Fruit fly (Drosophila melanogaster) whole organism, embryonic: ENCODE results near the gene ebd1.
A peak's percentile ranks its signal among the peaks of the same experiment; 100 is the strongest.

Experiments used
- Atf6 ChIP-seq: fragments of 200-800 bp; sonication (Bioruptor generic); IDR thresholded peaks from 2 replicates; pipeline ENCODE4 v1.3.6; 2022; ENCODE audit warnings: missing biosample characterization, missing genetic modification characterization
- CG10462 ChIP-seq: fragments of 200-800 bp; sonication (Bioruptor generic); optimal IDR thresholded peaks from 2 replicates; lab custom pipeline; 2016; ENCODE audit warnings: missing biosample characterization, missing genetic modification characterization
- CG10543 ChIP-seq: fragments of 200-800 bp; sonication (Bioruptor generic); optimal IDR thresholded peaks from 3 replicates; lab custom pipeline; 2017; ENCODE audit warnings: missing biosample characterization, mild to moderate bottlenecking, missing genetic modification characterization, moderate library complexity
- CG10654 ChIP-seq: fragments of 200-800 bp; sonication (Bioruptor generic); optimal IDR thresholded peaks from 2 replicates; lab custom pipeline; 2016; ENCODE audit warnings: missing biosample characterization, missing genetic modification characterization
- CG12219 ChIP-seq: fragments of 200-800 bp; sonication (Bioruptor generic); optimal IDR thresholded peaks from 3 replicates; lab custom pipeline; 2018; ENCODE audit warnings: missing biosample characterization, mild to moderate bottlenecking, missing genetic modification characterization
- CG12299 ChIP-seq: fragments of 200-800 bp; sonication (Bioruptor generic); optimal IDR thresholded peaks from 2 replicates; lab custom pipeline; 2018; ENCODE audit warnings: missing biosample characterization, mild to moderate bottlenecking, missing genetic modification characterization
- CG14965 ChIP-seq: fragments of 200-800 bp; sonication (Bioruptor generic); optimal IDR thresholded peaks from 2 replicates; lab custom pipeline; 2016; ENCODE audit warnings: missing biosample characterization, missing genetic modification characterization, borderline replicate concordance
- CG17186 ChIP-seq: fragments of 200-800 bp; sonication (Bioruptor generic); optimal IDR thresholded peaks from 3 replicates; lab custom pipeline; 2017; ENCODE audit warnings: missing biosample characterization, missing genetic modification reagents, missing genetic modification characterization
- CG17568 ChIP-seq: fragments of 200-800 bp; sonication (Bioruptor generic); optimal IDR thresholded peaks from 2 replicates; lab custom pipeline; 2018; ENCODE audit warnings: missing biosample characterization, mild to moderate bottlenecking, missing genetic modification characterization, moderate library complexity
- CG1792 ChIP-seq: fragments of 200-800 bp; sonication (Bioruptor generic); optimal IDR thresholded peaks from 2 replicates; lab custom pipeline; 2016; ENCODE audit warnings: missing biosample characterization, missing genetic modification characterization
- CG30020 ChIP-seq: fragments of 200-800 bp; optimal IDR thresholded peaks from 2 replicates; lab custom pipeline; 2019; ENCODE audit warnings: missing biosample characterization, mild to moderate bottlenecking, missing genetic modification characterization, moderate library complexity
- CG31441 ChIP-seq: fragments of 200-800 bp; sonication (Bioruptor generic); IDR thresholded peaks from 2 replicates; pipeline ENCODE4 v1.3.6; 2022; ENCODE audit warnings: missing biosample characterization, missing genetic modification characterization
- CG34422 ChIP-seq: fragments of 200-800 bp; sonication (Bioruptor generic); IDR thresholded peaks from 3 replicates; pipeline ENCODE4 v1.3.6; 2022; ENCODE audit warnings: missing biosample characterization, missing genetic modification characterization
- CG4328 ChIP-seq: fragments of 200-800 bp; sonication (Bioruptor generic); optimal IDR thresholded peaks from 3 replicates; lab custom pipeline; 2017; ENCODE audit warnings: missing biosample characterization, missing genetic modification reagents, missing genetic modification characterization
- CG4360 ChIP-seq: fragments of 200-800 bp; sonication (Bioruptor generic); IDR thresholded peaks from 2 replicates; pipeline ENCODE4 v1.3.6; 2022; ENCODE audit warnings: missing biosample characterization, missing genetic modification characterization
- CG4424 ChIP-seq: fragments of 200-800 bp; sonication (Bioruptor generic); optimal IDR thresholded peaks from 3 replicates; lab custom pipeline; 2016; ENCODE audit warnings: missing biosample characterization, missing genetic modification characterization
- CG6254 ChIP-seq: fragments of 200-800 bp; sonication (Bioruptor generic); optimal IDR thresholded peaks from 3 replicates; lab custom pipeline; 2017; ENCODE audit warnings: mild to moderate bottlenecking, missing biosample characterization, missing genetic modification reagents, missing genetic modification characterization
- CG8281 ChIP-seq: fragments of 200-800 bp; sonication (Bioruptor generic); optimal IDR thresholded peaks from 2 replicates; lab custom pipeline; 2018; ENCODE audit warnings: missing biosample characterization, mild to moderate bottlenecking, missing genetic modification characterization, moderate library complexity
- CG8359 ChIP-seq: fragments of 200-800 bp; sonication (Bioruptor generic); optimal IDR thresholded peaks from 2 replicates; lab custom pipeline; 2017; ENCODE audit warnings: missing biosample characterization, mild to moderate bottlenecking, missing genetic modification characterization, borderline replicate concordance
- CG8388 ChIP-seq: fragments of 200-800 bp; sonication (Bioruptor generic); optimal IDR thresholded peaks from 2 replicates; lab custom pipeline; 2019; ENCODE audit warnings: missing biosample characterization, mild to moderate bottlenecking, missing genetic modification characterization, moderate library complexity
- CHES-1-like ChIP-seq: fragments of 200-800 bp; sonication (Bioruptor generic); optimal IDR thresholded peaks from 2 replicates; lab custom pipeline; 2016; ENCODE audit warnings: missing biosample characterization, missing genetic modification characterization
- CrebB ChIP-seq: fragments of 200-800 bp; sonication (Bioruptor generic); optimal IDR thresholded peaks from 3 replicates; lab custom pipeline; 2018; ENCODE audit warnings: missing biosample characterization, mild to moderate bottlenecking, missing genetic modification characterization
- Dip3 ChIP-seq: fragments of 200-800 bp; sonication (Bioruptor generic); optimal IDR thresholded peaks from 3 replicates; lab custom pipeline; 2016; ENCODE audit warnings: missing biosample characterization, missing genetic modification characterization
- ERR ChIP-seq: fragments of 200-800 bp; sonication (Bioruptor generic); optimal IDR thresholded peaks from 2 replicates; lab custom pipeline; 2016; ENCODE audit warnings: missing biosample characterization, missing genetic modification characterization
- Fer1 ChIP-seq: fragments of 200-800 bp; sonication (Bioruptor generic); optimal IDR thresholded peaks from 2 replicates; lab custom pipeline; 2017; ENCODE audit warnings: missing biosample characterization, mild to moderate bottlenecking, missing genetic modification characterization
- Fer3 ChIP-seq: fragments of 200-800 bp; sonication (Bioruptor generic); optimal IDR thresholded peaks from 2 replicates; lab custom pipeline; 2018; ENCODE audit warnings: missing biosample characterization, mild to moderate bottlenecking, missing genetic modification characterization, moderate library complexity
- H2.0 ChIP-seq: fragments of 200-800 bp; sonication (Bioruptor generic); IDR thresholded peaks from 2 replicates; pipeline ENCODE4 v1.3.6; 2022; ENCODE audit warnings: missing biosample characterization, missing genetic modification characterization
- HLHmδ ChIP-seq: fragments of 200-800 bp; sonication (Bioruptor generic); optimal IDR thresholded peaks from 2 replicates; lab custom pipeline; 2018; ENCODE audit warnings: missing biosample characterization, mild to moderate bottlenecking, missing genetic modification characterization, moderate library complexity
- Lhr ChIP-seq: fragments of 200-800 bp; sonication (Bioruptor generic); optimal IDR thresholded peaks from 3 replicates; lab custom pipeline; 2017; ENCODE audit warnings: mild to moderate bottlenecking, missing biosample characterization, missing genetic modification reagents, missing genetic modification characterization
- MTF-1 ChIP-seq: fragments of 200-800 bp; sonication (Bioruptor generic); optimal IDR thresholded peaks from 2 replicates; lab custom pipeline; 2018; ENCODE audit warnings: missing biosample characterization, mild to moderate bottlenecking, missing genetic modification characterization, borderline replicate concordance
- Mes4 ChIP-seq: fragments of 200-800 bp; sonication (Bioruptor generic); optimal IDR thresholded peaks from 2 replicates; lab custom pipeline; 2016; ENCODE audit warnings: missing biosample characterization, missing genetic modification characterization
- Opbp ChIP-seq: fragments of 200-800 bp; sonication (Bioruptor generic); IDR thresholded peaks from 3 replicates; pipeline ENCODE4 v1.3.6; 2022; ENCODE audit warnings: missing biosample characterization, missing genetic modification characterization; ENCODE audit not compliant: partially characterized antibody
- amos ChIP-seq: fragments of 200-800 bp; sonication (Bioruptor generic); IDR thresholded peaks from 2 replicates; pipeline ENCODE4 v1.3.6; 2022; ENCODE audit warnings: missing biosample characterization, missing genetic modification characterization; ENCODE audit not compliant: partially characterized antibody
- ap ChIP-seq: fragments of 200-800 bp; sonication (Bioruptor generic); IDR thresholded peaks from 2 replicates; pipeline ENCODE4 v1.3.6; 2022; ENCODE audit warnings: missing biosample characterization, missing genetic modification characterization
- ara ChIP-seq: fragments of 200-800 bp; sonication (Bioruptor generic); IDR thresholded peaks from 2 replicates; pipeline ENCODE4 v1.3.6; 2022; ENCODE audit warnings: missing biosample characterization, missing genetic modification characterization
- ase ChIP-seq: fragments of 200-800 bp; sonication (Bioruptor generic); IDR thresholded peaks from 3 replicates; pipeline ENCODE4 v1.3.6; 2022; ENCODE audit warnings: missing biosample characterization, missing genetic modification characterization
- chif ChIP-seq, 2 experiments: fragments of 200-800 bp; sonication (Bioruptor generic); optimal IDR thresholded peaks; 3 replicates each; lab custom pipeline; 2016; ENCODE audit warnings: missing biosample characterization in 2 of 2, missing genetic modification characterization in 2 of 2
- en ChIP-seq: fragments of 200-800 bp; sonication (Bioruptor generic); optimal IDR thresholded peaks from 2 replicates; lab custom pipeline; 2016; ENCODE audit warnings: missing biosample characterization, missing genetic modification characterization
- fu2 ChIP-seq: fragments of 200-800 bp; sonication (Bioruptor generic); optimal IDR thresholded peaks from 2 replicates; lab custom pipeline; 2016; ENCODE audit warnings: missing biosample characterization, missing genetic modification characterization
- ham ChIP-seq: fragments of 200-800 bp; sonication (Bioruptor generic); IDR thresholded peaks from 2 replicates; pipeline ENCODE4 v1.3.6; 2022; ENCODE audit warnings: missing biosample characterization, missing genetic modification characterization
- lab ChIP-seq: fragments of 200-800 bp; sonication (Bioruptor generic); optimal IDR thresholded peaks from 3 replicates; lab custom pipeline; 2017; ENCODE audit warnings: missing biosample characterization, missing genetic modification characterization, mild to moderate bottlenecking, moderate library complexity, missing genetic modification reagents
- lov ChIP-seq, 2 experiments: fragments of 200-800 bp in 1 of 2; fragments of >200 bp in 1 of 2; sonication (Bioruptor generic) in 1 of 2; IDR thresholded peaks in 1 of 2; optimal IDR thresholded peaks in 1 of 2; 2 replicates in 1 of 2; 3 replicates in 1 of 2; pipeline versions ENCODE4 v1.3.6 to Lab custom; 2017 to 2022; ENCODE audit warnings: missing biosample characterization in 1 of 2, missing genetic modification characterization in 1 of 2
- mirr ChIP-seq: fragments of 200-800 bp; sonication (Bioruptor generic); optimal IDR thresholded peaks from 3 replicates; lab custom pipeline; 2018; ENCODE audit warnings: missing biosample characterization, mild to moderate bottlenecking, missing genetic modification characterization
- sc ChIP-seq, 3 experiments: fragments of >200 bp in 2 of 3; fragments of 200-800 bp in 1 of 3; sonication (Bioruptor generic) in 1 of 3; optimal IDR thresholded peaks; 2 replicates in 2 of 3; 3 replicates in 1 of 3; lab custom pipeline; 2017; ENCODE audit warnings: mild to moderate bottlenecking in 1 of 3, missing biosample characterization in 1 of 3, missing genetic modification characterization in 1 of 3, missing genetic modification reagents in 1 of 3
- sna ChIP-seq: fragments of 200-800 bp; sonication (Bioruptor generic); IDR thresholded peaks from 2 replicates; pipeline ENCODE4 v1.3.6; 2022; ENCODE audit warnings: missing biosample characterization, missing genetic modification characterization; ENCODE audit not compliant: partially characterized antibody
- sug ChIP-seq: fragments of 200-800 bp; optimal IDR thresholded peaks from 2 replicates; lab custom pipeline; 2019; ENCODE audit warnings: missing biosample characterization, mild to moderate bottlenecking, missing genetic modification characterization, moderate library complexity
- unc-4 ChIP-seq: fragments of 200-800 bp; sonication (Bioruptor generic); IDR thresholded peaks from 2 replicates; pipeline ENCODE4 v1.3.6; 2022; ENCODE audit warnings: missing biosample characterization, missing genetic modification characterization; ENCODE audit not compliant: partially characterized antibody
- zen ChIP-seq: fragments of 200-800 bp; sonication (Bioruptor generic); optimal IDR thresholded peaks from 3 replicates; lab custom pipeline; 2018; ENCODE audit warnings: missing biosample characterization, mild to moderate bottlenecking, missing genetic modification characterization, moderate library complexity

Gene ebd1

dm6 chr3L:680258-680657, 5.1 kb downstream of the ebd1 start, which contains the start of gene CG17129 (continued):
- TF ChIP-seq CHES-1-like (GFP tag; lab: Kevin White, UChicago) (peak; percentile 83), Mes4 (peak; percentile 72), CG8281 (tag; lab: Kevin White, UChicago) (no peak), lab (GFP tag; lab: Kevin White, UChicago) (peak; percentile 73), ase (GFP tag; lab: Robert Waterston, UW) (peak; percentile 72), CG4328 (GFP tag; lab: Kevin White, UChicago) (peak; percentile 69), amos (GFP tag; lab: Robert Waterston, UW) (peak; percentile 87), Fer3 (peak; percentile 71), CG10543 (GFP tag; lab: Kevin White, UChicago) (peak; percentile 35), CG14965 (GFP tag; lab: Kevin White, UChicago) (no peak), CG17186 (GFP tag; lab: Kevin White, UChicago) (peak; percentile 66), ham (GFP tag; lab: Robert Waterston, UW) (no peak), mirr (no peak), ap (peak; percentile 8; the same call in 1 of the 2 replicates), unc-4 (GFP tag; lab: Robert Waterston, UW) (peak; percentile 95), CG6254 (GFP tag; lab: Kevin White, UChicago) (no peak), ERR (peak; percentile 66), sc (optimal IDR thresholded peaks at IDR 0.05; lab: Kevin White, UChicago) (no peak), sc (GFP tag; optimal IDR thresholded peaks at IDR 0.05; lab: Kevin White, UChicago) (no peak), CG12219 (GFP tag; lab: Kevin White, UChicago) (peak; percentile 34), CG10654 (GFP tag; lab: Kevin White, UChicago) (peak; percentile 66), CG4424 (GFP tag; lab: Kevin White, UChicago) (peak; percentile 83), CG12299 (peak; percentile 1), HLHmδ (no peak), Fer1 (GFP tag; lab: Kevin White, UChicago) (no peak), lov (optimal IDR thresholded peaks at IDR 0.05; lab: Kevin White, UChicago) (no peak), lov (GFP tag; IDR thresholded peaks at IDR 0.05; lab: Robert Waterston, UW) (no peak), Lhr (peak; percentile 17), fu2 (GFP tag; lab: Kevin White, UChicago) (peak; percentile 75), chif (GFP tag; optimal IDR thresholded peaks at IDR 0.05; lab: Kevin White, UChicago) (peak; percentile 64 to 81), CG8388 (GFP tag; lab: Kevin White, UChicago) (peak; percentile 68), MTF-1 (no peak), CG10462 (peak; percentile 9), en (peak; percentile 50), CG8359 (no peak), CG30020 (tag; lab: Kevin White, UChicago) (peak; percentile 52), CG34422 (GFP tag; lab: Robert Waterston, UW) (peak; percentile 69; the same call in 2 of the 3 replicates), sug (no peak), Dip3 (GFP tag; lab: Kevin White, UChicago) (peak; percentile 77), CrebB (peak; percentile 66), H2.0 (GFP tag; lab: Robert Waterston, UW) (peak; percentile 41; the same call in 1 of the 2 replicates), zen (tag; lab: Kevin White, UChicago) (peak; percentile 66), CG1792 (GFP tag; lab: Kevin White, UChicago) (peak; percentile 29), CG31441 (GFP tag; lab: Robert Waterston, UW) (peak; percentile 68; the same call in 1 of the 2 replicates), sna (GFP tag; lab: Robert Waterston, UW) (peak; percentile 100), Opbp (GFP tag; lab: Robert Waterston, UW) (peak; percentile 89), CG17568 (GFP tag; lab: Kevin White, UChicago) (peak; percentile 68), CG4360 (GFP tag; lab: Robert Waterston, UW) (no peak), ara (GFP tag; lab: Robert Waterston, UW) (peak; percentile 82), Atf6 (GFP tag; lab: Robert Waterston, UW) (peak; percentile 67; the same call in 1 of the 2 replicates)
